Worm (Caenorhabditis elegans): ENCODE data around the gene col-77.

ce11 chrII:8312012-8312411, 47.2 kb downstream of the col-77 start:
- TF ChIP-seq lin-39 (tag; optimal IDR thresholded peaks at IDR 0.05) (no peak), gei-8 (GFP tag; optimal IDR thresholded peaks at IDR 0.05) (no peak), ctbp-1 (GFP tag; IDR thresholded peaks at IDR 0.05) (no peak), ztf-11 (tag; optimal IDR thresholded peaks at IDR 0.05) (no peak)

All from whole organism, L4 larva.